Fruit fly (Drosophila melanogaster) whole organism, embryonic: ENCODE data around the gene Glut4EF.

Experiments used
- Asciz ChIP-seq: fragments of 200-800 bp; sonication (Bioruptor generic); optimal IDR thresholded peaks from 2 replicates; lab custom pipeline; 2017; ENCODE audit warnings: missing biosample characterization, mild to moderate bottlenecking, missing genetic modification characterization, missing genetic modification reagents
- Atf3 ChIP-seq: fragments of 200-800 bp; sonication (Bioruptor generic); optimal IDR thresholded peaks from 3 replicates; lab custom pipeline; 2016; ENCODE audit warnings: missing biosample characterization, missing genetic modification characterization
- Atf6 ChIP-seq: fragments of 200-800 bp; sonication (Bioruptor generic); IDR thresholded peaks from 2 replicates; pipeline ENCODE4 v1.3.6; 2022; ENCODE audit warnings: missing biosample characterization, missing genetic modification characterization
- CG10209 ChIP-seq: fragments of 200-800 bp; sonication (Bioruptor generic); optimal IDR thresholded peaks from 3 replicates; lab custom pipeline; 2017; ENCODE audit warnings: missing biosample characterization, mild to moderate bottlenecking, missing genetic modification characterization, missing genetic modification reagents
- CG10274 ChIP-seq: fragments of 200-800 bp; sonication (Bioruptor generic); optimal IDR thresholded peaks from 3 replicates; lab custom pipeline; 2017; ENCODE audit warnings: missing biosample characterization, mild to moderate bottlenecking, missing genetic modification characterization
- CG10462 ChIP-seq: fragments of 200-800 bp; sonication (Bioruptor generic); optimal IDR thresholded peaks from 2 replicates; lab custom pipeline; 2016; ENCODE audit warnings: missing biosample characterization, missing genetic modification characterization
- CG12155 ChIP-seq: fragments of 200-800 bp; sonication (Bioruptor generic); optimal IDR thresholded peaks from 3 replicates; lab custom pipeline; 2016; ENCODE audit warnings: missing biosample characterization, missing genetic modification characterization
- CG12769 ChIP-seq: fragments of 200-800 bp; sonication (Bioruptor generic); optimal IDR thresholded peaks from 2 replicates; lab custom pipeline; 2019; ENCODE audit warnings: missing biosample characterization, mild to moderate bottlenecking, missing genetic modification characterization, moderate library complexity
- CG14965 ChIP-seq: fragments of 200-800 bp; sonication (Bioruptor generic); optimal IDR thresholded peaks from 2 replicates; lab custom pipeline; 2016; ENCODE audit warnings: missing biosample characterization, missing genetic modification characterization, borderline replicate concordance
- CG1602 ChIP-seq: fragments of 200-800 bp; sonication (Bioruptor generic); optimal IDR thresholded peaks from 3 replicates; lab custom pipeline; 2016; ENCODE audit warnings: missing biosample characterization, missing genetic modification characterization
- CG17802 ChIP-seq: fragments of 200-800 bp; sonication (Bioruptor generic); optimal IDR thresholded peaks from 2 replicates; lab custom pipeline; 2018; ENCODE audit warnings: missing biosample characterization, mild to moderate bottlenecking, missing genetic modification characterization, moderate library complexity
- CG17912 ChIP-seq: fragments of 200-800 bp; sonication (Bioruptor generic); optimal IDR thresholded peaks from 2 replicates; lab custom pipeline; 2018; ENCODE audit warnings: missing biosample characterization, mild to moderate bottlenecking, missing genetic modification characterization
- CG1792 ChIP-seq: fragments of 200-800 bp; sonication (Bioruptor generic); optimal IDR thresholded peaks from 2 replicates; lab custom pipeline; 2016; ENCODE audit warnings: missing biosample characterization, missing genetic modification characterization
- CG18011 ChIP-seq: fragments of 200-800 bp; sonication (Bioruptor generic); optimal IDR thresholded peaks from 2 replicates; lab custom pipeline; 2017; ENCODE audit warnings: missing biosample characterization, missing genetic modification characterization, mild to moderate bottlenecking, moderate library complexity, missing genotype
- CG34376 ChIP-seq: fragments of 200-800 bp; sonication (Bioruptor generic); optimal IDR thresholded peaks from 2 replicates; lab custom pipeline; 2018; ENCODE audit warnings: missing biosample characterization, mild to moderate bottlenecking, missing genetic modification characterization
- CG4424 ChIP-seq: fragments of 200-800 bp; sonication (Bioruptor generic); optimal IDR thresholded peaks from 3 replicates; lab custom pipeline; 2016; ENCODE audit warnings: missing biosample characterization, missing genetic modification characterization
- CG4820 ChIP-seq: fragments of 200-800 bp; sonication (Bioruptor generic); optimal IDR thresholded peaks from 3 replicates; lab custom pipeline; 2016; ENCODE audit warnings: missing biosample characterization, missing genetic modification characterization
- CG6654 ChIP-seq: fragments of 200-800 bp; sonication (Bioruptor generic); optimal IDR thresholded peaks from 2 replicates; lab custom pipeline; 2017; ENCODE audit warnings: missing biosample characterization, mild to moderate bottlenecking, missing genetic modification characterization
- CG7372 ChIP-seq: fragments of 200-800 bp; sonication (Bioruptor generic); IDR thresholded peaks from 2 replicates; pipeline ENCODE4 v1.3.6; 2022; ENCODE audit warnings: missing biosample characterization, missing genetic modification characterization
- CG7987 ChIP-seq: fragments of 200-800 bp; sonication (Bioruptor generic); optimal IDR thresholded peaks from 2 replicates; lab custom pipeline; 2018; ENCODE audit warnings: missing biosample characterization, mild to moderate bottlenecking, missing genetic modification characterization, moderate library complexity
- Fer1 ChIP-seq: fragments of 200-800 bp; sonication (Bioruptor generic); optimal IDR thresholded peaks from 2 replicates; lab custom pipeline; 2017; ENCODE audit warnings: missing biosample characterization, mild to moderate bottlenecking, missing genetic modification characterization
- MBD-R2 ChIP-seq: fragments of 200-800 bp; sonication (Bioruptor generic); IDR thresholded peaks from 2 replicates; pipeline ENCODE4 v1.3.6; 2022; ENCODE audit warnings: missing biosample characterization, missing genetic modification characterization
- Myb ChIP-seq: fragments of 200-800 bp; sonication (Bioruptor generic); optimal IDR thresholded peaks from 2 replicates; lab custom pipeline; 2016; ENCODE audit warnings: missing biosample characterization, missing genetic modification characterization
- NfI ChIP-seq: fragments of 200-800 bp; sonication (Bioruptor generic); optimal IDR thresholded peaks from 3 replicates; lab custom pipeline; 2018; ENCODE audit warnings: missing biosample characterization, mild to moderate bottlenecking, missing genetic modification characterization, moderate library complexity
- Side ChIP-seq: fragments of 200-800 bp; sonication (Bioruptor generic); optimal IDR thresholded peaks from 2 replicates; lab custom pipeline; 2016; ENCODE audit warnings: missing biosample characterization, missing genetic modification characterization
- Sox100B ChIP-seq: fragments of 200-800 bp; sonication (Bioruptor generic); optimal IDR thresholded peaks from 3 replicates; lab custom pipeline; 2018; ENCODE audit warnings: missing biosample characterization, mild to moderate bottlenecking, missing genetic modification characterization
- Spps ChIP-seq: fragments of 200-800 bp; sonication (Bioruptor generic); optimal IDR thresholded peaks from 2 replicates; lab custom pipeline; 2018; ENCODE audit warnings: missing biosample characterization, mild to moderate bottlenecking, missing genetic modification characterization
- Sry-β ChIP-seq: fragments of 200-800 bp; sonication (Bioruptor generic); optimal IDR thresholded peaks from 2 replicates; lab custom pipeline; 2018; ENCODE audit warnings: missing biosample characterization, mild to moderate bottlenecking, missing genetic modification characterization, moderate library complexity
- Tbp ChIP-seq: fragments of >200 bp; optimal IDR thresholded peaks from 2 replicates; lab custom pipeline; 2018; ENCODE audit warnings: missing biosample characterization, missing genetic modification characterization
- YL-1 ChIP-seq: fragments of 200-800 bp; sonication (Bioruptor generic); optimal IDR thresholded peaks from 3 replicates; lab custom pipeline; 2017; ENCODE audit warnings: missing biosample characterization, mild to moderate bottlenecking, missing genetic modification characterization
- ac ChIP-seq: fragments of 200-800 bp; sonication (Bioruptor generic); optimal IDR thresholded peaks from 3 replicates; lab custom pipeline; 2017; ENCODE audit warnings: missing biosample characterization, mild to moderate bottlenecking, missing genetic modification characterization
- bcd ChIP-seq: fragments of 200-800 bp; sonication (Bioruptor generic); optimal IDR thresholded peaks from 2 replicates; lab custom pipeline; 2017; ENCODE audit warnings: missing biosample characterization, mild to moderate bottlenecking, missing genetic modification characterization
- bigmax ChIP-seq: fragments of 200-800 bp; sonication (Bioruptor generic); optimal IDR thresholded peaks from 2 replicates; lab custom pipeline; 2018; ENCODE audit warnings: missing biosample characterization, mild to moderate bottlenecking, missing genetic modification characterization
- dan ChIP-seq: fragments of 200-800 bp; sonication (Bioruptor generic); IDR thresholded peaks from 2 replicates; pipeline ENCODE4 v1.3.6; 2022; ENCODE audit warnings: missing biosample characterization, missing genetic modification characterization
- dimm ChIP-seq: fragments of 200-800 bp; sonication (Bioruptor generic); IDR thresholded peaks from 2 replicates; pipeline ENCODE4 v1.3.6; 2022; ENCODE audit warnings: missing biosample characterization, missing genetic modification characterization
- dmrt11E ChIP-seq: fragments of 200-800 bp; sonication (Bioruptor generic); optimal IDR thresholded peaks from 3 replicates; lab custom pipeline; 2018; ENCODE audit warnings: missing biosample characterization, mild to moderate bottlenecking, missing genetic modification characterization, moderate library complexity
- fu2 ChIP-seq: fragments of 200-800 bp; sonication (Bioruptor generic); optimal IDR thresholded peaks from 2 replicates; lab custom pipeline; 2016; ENCODE audit warnings: missing biosample characterization, missing genetic modification characterization
- gt ChIP-seq: fragments of 200-800 bp; sonication (Bioruptor generic); IDR thresholded peaks from 2 replicates; pipeline ENCODE4 v1.3.6; 2022; ENCODE audit warnings: missing biosample characterization, missing genetic modification characterization
- ham ChIP-seq: fragments of 200-800 bp; sonication (Bioruptor generic); IDR thresholded peaks from 2 replicates; pipeline ENCODE4 v1.3.6; 2022; ENCODE audit warnings: missing biosample characterization, missing genetic modification characterization
- hkb ChIP-seq, 2 experiments: fragments of 200-800 bp in 1 of 2; fragments of >200 bp in 1 of 2; sonication (Bioruptor generic) in 1 of 2; IDR thresholded peaks in 1 of 2; optimal IDR thresholded peaks in 1 of 2; 2 replicates each; pipeline versions ENCODE4 v1.3.6 to Lab custom; 2017 to 2022; ENCODE audit warnings: missing biosample characterization in 1 of 2, missing genetic modification characterization in 1 of 2
- ind ChIP-seq: fragments of 200-800 bp; sonication (Bioruptor generic); optimal IDR thresholded peaks from 3 replicates; lab custom pipeline; 2016; ENCODE audit warnings: missing biosample characterization, missing genetic modification characterization
- oc ChIP-seq: fragments of 200-800 bp; sonication (Bioruptor generic); optimal IDR thresholded peaks from 2 replicates; lab custom pipeline; 2018; ENCODE audit warnings: missing biosample characterization, mild to moderate bottlenecking, missing genetic modification characterization, moderate library complexity
- pros ChIP-seq: fragments of 200-800 bp; sonication (Bioruptor generic); optimal IDR thresholded peaks from 3 replicates; lab custom pipeline; 2019; ENCODE audit warnings: missing biosample characterization, mild to moderate bottlenecking, missing genetic modification characterization, moderate library complexity
- pum ChIP-seq: fragments of 200-800 bp; sonication (Bioruptor generic); optimal IDR thresholded peaks from 2 replicates; lab custom pipeline; 2016; ENCODE audit warnings: missing biosample characterization, missing genetic modification characterization
- scrt ChIP-seq: fragments of 200-800 bp; sonication (Bioruptor generic); optimal IDR thresholded peaks from 2 replicates; lab custom pipeline; 2018; ENCODE audit warnings: missing biosample characterization, mild to moderate bottlenecking, missing genetic modification characterization, moderate library complexity
- sima ChIP-seq: fragments of 200-800 bp; sonication (Bioruptor generic); optimal IDR thresholded peaks from 2 replicates; lab custom pipeline; 2016; ENCODE audit warnings: missing biosample characterization, missing genetic modification characterization
- sug ChIP-seq: fragments of 200-800 bp; optimal IDR thresholded peaks from 2 replicates; lab custom pipeline; 2019; ENCODE audit warnings: missing biosample characterization, mild to moderate bottlenecking, missing genetic modification characterization, moderate library complexity
- tll ChIP-seq, 2 experiments: fragments of 200-800 bp in 1 of 2; fragments of >200 bp in 1 of 2; sonication (Bioruptor generic) in 1 of 2; optimal IDR thresholded peaks; 2 replicates each; lab custom pipeline; 2017 to 2019; ENCODE audit warnings: missing biosample characterization in 2 of 2, missing genetic modification characterization in 2 of 2, mild to moderate bottlenecking in 1 of 2, moderate library complexity in 1 of 2
- toy ChIP-seq: fragments of 200-800 bp; sonication (Bioruptor generic); IDR thresholded peaks from 2 replicates; pipeline ENCODE4 v1.3.6; 2022; ENCODE audit warnings: missing biosample characterization, missing genetic modification characterization
- trh ChIP-seq: fragments of 200-800 bp; sonication (Bioruptor generic); optimal IDR thresholded peaks from 2 replicates; lab custom pipeline; 2016; ENCODE audit warnings: missing biosample characterization, missing genetic modification characterization
- usp ChIP-seq: fragments of >200 bp; optimal IDR thresholded peaks from 2 replicates; lab custom pipeline; 2017; ENCODE audit warnings: missing biosample characterization, missing genetic modification characterization

The Glut4EF gene

dm6 chr3R:9873753-9874117 is 746 bp upstream of the Glut4EF start (continued):
- TF ChIP-seq Fer1 (GFP tag; lab: Kevin White, UChicago) = peak; percentile 74
- TF ChIP-seq CG17912 (GFP tag; lab: Kevin White, UChicago) = no peak
- peak; percentile 48 for TF ChIP-seq CG6654
- TF ChIP-seq Myb (GFP tag; lab: Kevin White, UChicago) = peak; percentile 83
- no peak for TF ChIP-seq trh (GFP tag; lab: Kevin White, UChicago)
- TF ChIP-seq CG34376 = no peak
- TF ChIP-seq Spps (tag; lab: Kevin White, UChicago) = no peak
- TF ChIP-seq CG7372 (GFP tag; lab: Robert Waterston, UW) = peak; percentile 66; the same call in 1 of the 2 replicates
- TF ChIP-seq bcd (GFP tag; lab: Kevin White, UChicago) = peak; percentile 89
- TF ChIP-seq pros (GFP tag; lab: Kevin White, UChicago) = no peak
- peak; percentile 82 for TF ChIP-seq CG1792 (GFP tag; lab: Kevin White, UChicago)
- TF ChIP-seq usp (GFP tag; lab: Kevin White, UChicago) = no peak
- peak; percentile 83 for TF ChIP-seq CG10209 (GFP tag; lab: Kevin White, UChicago)
- TF ChIP-seq Side (GFP tag; lab: Kevin White, UChicago) = peak; percentile 86
- TF ChIP-seq CG12155 = peak; percentile 79
- TF ChIP-seq Tbp (GFP tag; lab: Kevin White, UChicago) = no peak
- TF ChIP-seq sima = no peak
- peak; percentile 81 for TF ChIP-seq ind (GFP tag; lab: Kevin White, UChicago)
- peak; percentile 89 for TF ChIP-seq fu2 (GFP tag; lab: Kevin White, UChicago)
- no peak for TF ChIP-seq CG17802 (tag; lab: Kevin White, UChicago)
- peak; percentile 20 for TF ChIP-seq oc
- no peak for TF ChIP-seq ac (GFP tag; lab: Kevin White, UChicago)
- TF ChIP-seq tll (GFP tag; optimal IDR thresholded peaks at IDR 0.05; lab: Kevin White, UChicago) = no peak
- no peak for TF ChIP-seq Sry-β
- peak; percentile 84 for TF ChIP-seq Sox100B (GFP tag; lab: Kevin White, UChicago)
- peak; percentile 67 for TF ChIP-seq Asciz (GFP tag; lab: Kevin White, UChicago)
- TF ChIP-seq MBD-R2 (GFP tag; lab: Robert Waterston, UW) = 0 out of 2 replicates have a peak, but pooled peaks have one; percentile 29
- TF ChIP-seq CG18011 = peak; percentile 68
- TF ChIP-seq sug = no peak
- TF ChIP-seq hkb (optimal IDR thresholded peaks at IDR 0.05; lab: Kevin White, UChicago) = no peak
- peak; percentile 79 for TF ChIP-seq hkb (GFP tag; IDR thresholded peaks at IDR 0.05; lab: Robert Waterston, UW)
- no peak for TF ChIP-seq CG14965 (GFP tag; lab: Kevin White, UChicago)
- peak; percentile 77 for TF ChIP-seq NfI (GFP tag; lab: Kevin White, UChicago)
- TF ChIP-seq scrt = peak; percentile 76
- TF ChIP-seq CG10462 = peak; percentile 65
- TF ChIP-seq YL-1 = peak; percentile 16
- no peak for TF ChIP-seq toy (GFP tag; lab: Robert Waterston, UW)
- TF ChIP-seq dimm (GFP tag; lab: Robert Waterston, UW) = peak; percentile 43
- no peak for TF ChIP-seq bigmax (GFP tag; lab: Kevin White, UChicago)
- TF ChIP-seq Atf3 = peak; percentile 58
- no peak for TF ChIP-seq dmrt11E (tag; lab: Kevin White, UChicago)
- TF ChIP-seq CG10274 (GFP tag; lab: Kevin White, UChicago) = peak; percentile 97
- TF ChIP-seq Atf6 (GFP tag; lab: Robert Waterston, UW) = peak; percentile 74
- TF ChIP-seq CG7987 (GFP tag; lab: Kevin White, UChicago) = peak; percentile 22
- TF ChIP-seq CG4820 (GFP tag; lab: Kevin White, UChicago) = peak; percentile 67
- peak; percentile 54 for TF ChIP-seq CG1602 (GFP tag; lab: Kevin White, UChicago)
- TF ChIP-seq dan (GFP tag; lab: Robert Waterston, UW) = no peak
- TF ChIP-seq CG4424 (GFP tag; lab: Kevin White, UChicago) = peak; percentile 66
- TF ChIP-seq pum (GFP tag; lab: Kevin White, UChicago) = peak; percentile 84
- TF ChIP-seq ham (GFP tag; lab: Robert Waterston, UW) = peak; percentile 58; the same call in 1 of the 2 replicates
- no peak for TF ChIP-seq gt
- peak; percentile 28 for TF ChIP-seq CG12769 (tag; lab: Kevin White, UChicago)
